Fruit fly (Drosophila melanogaster) whole organism, embryonic: Measurements from ENCODE around the gene CG45218.

Experiments used
- BEAF-32 ChIP-seq: fragments of 200-800 bp; sonication (Bioruptor generic); optimal IDR thresholded peaks from 3 replicates; lab custom pipeline; 2017; ENCODE audit warnings: missing biosample characterization, missing genetic modification characterization, mild to moderate bottlenecking, moderate library complexity, missing genetic modification reagents
- CG10209 ChIP-seq: fragments of 200-800 bp; sonication (Bioruptor generic); optimal IDR thresholded peaks from 3 replicates; lab custom pipeline; 2017; ENCODE audit warnings: missing biosample characterization, mild to moderate bottlenecking, missing genetic modification characterization, missing genetic modification reagents
- CG10267 ChIP-seq: fragments of 200-800 bp; sonication (Bioruptor generic); optimal IDR thresholded peaks from 2 replicates; lab custom pipeline; 2018; ENCODE audit warnings: missing biosample characterization, mild to moderate bottlenecking, missing genetic modification characterization, moderate library complexity
- CG11247 ChIP-seq: fragments of 200-800 bp; sonication (Bioruptor generic); IDR thresholded peaks from 2 replicates; pipeline ENCODE4 v1.3.6; 2022; ENCODE audit warnings: missing biosample characterization, missing genetic modification characterization
- CG12744 ChIP-seq: fragments of 200-800 bp; sonication (Bioruptor generic); optimal IDR thresholded peaks from 2 replicates; lab custom pipeline; 2016; ENCODE audit warnings: missing biosample characterization, missing genetic modification characterization
- CG12769 ChIP-seq: fragments of 200-800 bp; sonication (Bioruptor generic); optimal IDR thresholded peaks from 2 replicates; lab custom pipeline; 2019; ENCODE audit warnings: missing biosample characterization, mild to moderate bottlenecking, missing genetic modification characterization, moderate library complexity
- CG14710 ChIP-seq: fragments of 200-800 bp; sonication (Bioruptor generic); optimal IDR thresholded peaks from 3 replicates; lab custom pipeline; 2019; ENCODE audit warnings: missing biosample characterization, mild to moderate bottlenecking, missing genetic modification characterization, moderate library complexity
- CG1603 ChIP-seq: fragments of 200-800 bp; sonication (Bioruptor generic); optimal IDR thresholded peaks from 2 replicates; lab custom pipeline; 2019; ENCODE audit warnings: missing biosample characterization, mild to moderate bottlenecking, missing genetic modification characterization, moderate library complexity
- CG17186 ChIP-seq: fragments of 200-800 bp; sonication (Bioruptor generic); optimal IDR thresholded peaks from 3 replicates; lab custom pipeline; 2017; ENCODE audit warnings: missing biosample characterization, missing genetic modification reagents, missing genetic modification characterization
- CG18476 ChIP-seq: fragments of 200-800 bp; sonication (Bioruptor generic); optimal IDR thresholded peaks from 2 replicates; lab custom pipeline; 2016; ENCODE audit warnings: missing biosample characterization, mild to moderate bottlenecking, missing genetic modification characterization
- CG2116 ChIP-seq: fragments of 200-800 bp; sonication (Bioruptor generic); optimal IDR thresholded peaks from 3 replicates; lab custom pipeline; 2018; ENCODE audit warnings: missing biosample characterization, mild to moderate bottlenecking, missing genetic modification characterization
- CG2129 ChIP-seq: fragments of 200-800 bp; sonication (Bioruptor generic); IDR thresholded peaks from 2 replicates; pipeline ENCODE4 v1.3.6; 2022; ENCODE audit warnings: missing biosample characterization, missing genetic modification characterization; ENCODE audit not compliant: partially characterized antibody
- CG33213 ChIP-seq: fragments of 200-800 bp; sonication (Bioruptor generic); optimal IDR thresholded peaks from 3 replicates; lab custom pipeline; 2016; ENCODE audit warnings: missing biosample characterization, missing genetic modification characterization
- CG34224 ChIP-seq: fragments of 200-800 bp; sonication (Bioruptor generic); IDR thresholded peaks from 3 replicates; pipeline ENCODE4 v1.3.6; 2022; ENCODE audit warnings: missing biosample characterization, missing genetic modification characterization; ENCODE audit not compliant: partially characterized antibody
- CG42726 ChIP-seq: fragments of 200-800 bp; sonication (Bioruptor generic); IDR thresholded peaks from 2 replicates; pipeline ENCODE4 v1.3.6; 2022; ENCODE audit warnings: missing biosample characterization, missing genetic modification characterization; ENCODE audit not compliant: partially characterized antibody
- CG6175 ChIP-seq: fragments of 200-800 bp; sonication (Bioruptor generic); IDR thresholded peaks from 3 replicates; pipeline ENCODE4 v1.3.6; 2022; ENCODE audit warnings: missing biosample characterization, missing genetic modification characterization
- CG9797 ChIP-seq: fragments of 200-800 bp; sonication (Bioruptor generic); optimal IDR thresholded peaks from 3 replicates; lab custom pipeline; 2018; ENCODE audit warnings: missing biosample characterization, mild to moderate bottlenecking, missing genetic modification characterization
- CHES-1-like ChIP-seq: fragments of 200-800 bp; sonication (Bioruptor generic); optimal IDR thresholded peaks from 2 replicates; lab custom pipeline; 2016; ENCODE audit warnings: missing biosample characterization, missing genetic modification characterization
- CoRest ChIP-seq: fragments of 200-800 bp; sonication (Bioruptor generic); optimal IDR thresholded peaks from 3 replicates; lab custom pipeline; 2018; ENCODE audit warnings: missing biosample characterization, mild to moderate bottlenecking, missing genetic modification characterization, moderate library complexity
- Dref ChIP-seq: fragments of 200-800 bp; sonication (Bioruptor generic); IDR thresholded peaks from 2 replicates; pipeline ENCODE4 v1.3.6; 2022; ENCODE audit warnings: missing biosample characterization, missing genetic modification characterization
- E2f2 ChIP-seq: fragments of 200-800 bp; sonication (Bioruptor generic); IDR thresholded peaks from 2 replicates; pipeline ENCODE4 v1.3.6; 2022; ENCODE audit warnings: missing biosample characterization, missing genetic modification characterization
- Fer3 ChIP-seq: fragments of 200-800 bp; sonication (Bioruptor generic); optimal IDR thresholded peaks from 2 replicates; lab custom pipeline; 2018; ENCODE audit warnings: missing biosample characterization, mild to moderate bottlenecking, missing genetic modification characterization, moderate library complexity
- Lim3 ChIP-seq: fragments of 200-800 bp; sonication (Bioruptor generic); IDR thresholded peaks from 2 replicates; pipeline ENCODE4 v1.3.6; 2022; ENCODE audit warnings: missing biosample characterization, missing genetic modification characterization
- MBD-R2 ChIP-seq: fragments of 200-800 bp; sonication (Bioruptor generic); IDR thresholded peaks from 2 replicates; pipeline ENCODE4 v1.3.6; 2022; ENCODE audit warnings: missing biosample characterization, missing genetic modification characterization
- Myb ChIP-seq: fragments of 200-800 bp; sonication (Bioruptor generic); optimal IDR thresholded peaks from 2 replicates; lab custom pipeline; 2016; ENCODE audit warnings: missing biosample characterization, missing genetic modification characterization
- Nf-YC ChIP-seq: fragments of 200-800 bp; optimal IDR thresholded peaks from 3 replicates; lab custom pipeline; 2019; ENCODE audit warnings: missing biosample characterization, mild to moderate bottlenecking, missing genetic modification characterization, moderate library complexity
- Pdp1 ChIP-seq, 2 experiments: fragments of 200-800 bp; sonication (Bioruptor generic); optimal IDR thresholded peaks; 3 replicates each; lab custom pipeline; 2016; ENCODE audit warnings: missing biosample characterization in 2 of 2, missing genetic modification characterization in 2 of 2, mild to moderate bottlenecking in 1 of 2, moderate library complexity in 1 of 2
- Scr ChIP-seq: fragments of 200-800 bp; sonication (Bioruptor generic); IDR thresholded peaks from 2 replicates; pipeline ENCODE4 v1.3.6; 2022; ENCODE audit warnings: missing biosample characterization, missing genetic modification characterization; ENCODE audit not compliant: partially characterized antibody
- Sry-δ ChIP-seq: fragments of 200-800 bp; sonication (Bioruptor generic); optimal IDR thresholded peaks from 2 replicates; lab custom pipeline; 2016; ENCODE audit warnings: missing biosample characterization, missing genetic modification characterization
- TFAM ChIP-seq: fragments of 200-800 bp; sonication (Bioruptor generic); optimal IDR thresholded peaks from 2 replicates; lab custom pipeline; 2017; ENCODE audit warnings: missing biosample characterization, missing genetic modification characterization, inconsistent platforms
- YL-1 ChIP-seq: fragments of 200-800 bp; sonication (Bioruptor generic); optimal IDR thresholded peaks from 3 replicates; lab custom pipeline; 2017; ENCODE audit warnings: missing biosample characterization, mild to moderate bottlenecking, missing genetic modification characterization
- amos ChIP-seq: fragments of 200-800 bp; sonication (Bioruptor generic); IDR thresholded peaks from 2 replicates; pipeline ENCODE4 v1.3.6; 2022; ENCODE audit warnings: missing biosample characterization, missing genetic modification characterization; ENCODE audit not compliant: partially characterized antibody
- ci ChIP-seq: fragments of 200-800 bp; sonication (Bioruptor generic); IDR thresholded peaks from 3 replicates; pipeline ENCODE4 v1.3.6; 2022; ENCODE audit warnings: missing biosample characterization, missing genetic modification characterization
- crp ChIP-seq, 2 experiments: fragments of 200-800 bp; sonication (Bioruptor generic); optimal IDR thresholded peaks; 2 replicates in 1 of 2; 3 replicates in 1 of 2; lab custom pipeline; 2017; ENCODE audit warnings: missing biosample characterization in 2 of 2, missing genetic modification characterization in 2 of 2, mild to moderate bottlenecking in 1 of 2, moderate library complexity in 1 of 2
- gfzf ChIP-seq: fragments of 200-800 bp; sonication (Bioruptor generic); optimal IDR thresholded peaks from 2 replicates; lab custom pipeline; 2016; ENCODE audit warnings: missing biosample characterization, mild to moderate bottlenecking, missing genetic modification characterization, moderate library complexity
- grau ChIP-seq: fragments of 200-800 bp; optimal IDR thresholded peaks from 3 replicates; lab custom pipeline; 2019; ENCODE audit warnings: missing biosample characterization, mild to moderate bottlenecking, missing genetic modification characterization, moderate library complexity
- hb ChIP-seq: fragments of 200-800 bp; sonication (Bioruptor generic); IDR thresholded peaks from 3 replicates; pipeline ENCODE4 v1.3.6; 2022; ENCODE audit warnings: missing biosample characterization, missing genetic modification characterization; ENCODE audit not compliant: partially characterized antibody
- kah ChIP-seq: fragments of 200-800 bp; sonication (Bioruptor generic); optimal IDR thresholded peaks from 2 replicates; lab custom pipeline; 2018; ENCODE audit warnings: missing biosample characterization, mild to moderate bottlenecking, missing genetic modification characterization
- kay ChIP-seq: fragments of 200-800 bp; sonication (Bioruptor generic); optimal IDR thresholded peaks from 2 replicates; lab custom pipeline; 2016; ENCODE audit warnings: missing biosample characterization, missing genetic modification characterization
- phol ChIP-seq: fragments of 200-800 bp; sonication (Bioruptor generic); optimal IDR thresholded peaks from 3 replicates; lab custom pipeline; 2018; ENCODE audit warnings: missing biosample characterization, mild to moderate bottlenecking, missing genetic modification characterization, moderate library complexity
- prd ChIP-seq, 3 experiments: fragments of >200 bp in 2 of 3; fragments of 200-800 bp in 1 of 3; sonication (Bioruptor generic) in 1 of 3; optimal IDR thresholded peaks in 2 of 3; IDR thresholded peaks in 1 of 3; 2 replicates in 2 of 3; 3 replicates in 1 of 3; pipeline versions ENCODE4 v1.3.6 to Lab custom; 2017 to 2022; ENCODE audit warnings: missing biosample characterization in 1 of 3, missing genetic modification characterization in 1 of 3
- sug ChIP-seq: fragments of 200-800 bp; optimal IDR thresholded peaks from 2 replicates; lab custom pipeline; 2019; ENCODE audit warnings: missing biosample characterization, mild to moderate bottlenecking, missing genetic modification characterization, moderate library complexity
- trem ChIP-seq: fragments of 200-800 bp; optimal IDR thresholded peaks from 3 replicates; lab custom pipeline; 2019; ENCODE audit warnings: missing biosample characterization, mild to moderate bottlenecking, missing genetic modification characterization, moderate library complexity
- vvl ChIP-seq: fragments of 200-800 bp; sonication (Bioruptor generic); IDR thresholded peaks from 2 replicates; pipeline ENCODE4 v1.3.6; 2022; ENCODE audit warnings: missing biosample characterization, missing genetic modification characterization
- wek ChIP-seq: fragments of 200-800 bp; sonication (Bioruptor generic); optimal IDR thresholded peaks from 3 replicates; lab custom pipeline; 2018; ENCODE audit warnings: missing biosample characterization, mild to moderate bottlenecking, missing genetic modification characterization, moderate library complexity
- zf30C ChIP-seq: fragments of 200-800 bp; sonication (Bioruptor generic); optimal IDR thresholded peaks from 3 replicates; lab custom pipeline; 2018; ENCODE audit warnings: missing biosample characterization, mild to moderate bottlenecking, missing genetic modification characterization

CG45218 gene

dm6 chr3R:15268856-15269255 lies 21.7 kb downstream of the CG45218 start:
- TF ChIP-seq CG33213 (no peak), CG12744 (GFP tag; lab: Kevin White, UChicago) (no peak), wek (GFP tag; lab: Kevin White, UChicago) (no peak), Nf-YC (tag; lab: Kevin White, UChicago) (no peak), CG34224 (GFP tag; lab: Robert Waterston, UW) (0 out of 3 replicates have a peak, but pooled peaks have one; percentile 27), kah (GFP tag; lab: Kevin White, UChicago) (peak; percentile 71), zf30C (GFP tag; lab: Kevin White, UChicago) (no peak)

dm6 chr3R:15268426-15268825 lies 22.2 kb downstream of the CG45218 start, which contains the start of the genes CG14864 and Zip88E:
TSS of gene CG14864 (minus strand) at chr3R:15268538.
TSS of gene Zip88E (plus strand) at chr3R:15268662.
- TF ChIP-seq grau, result no peak
- TF ChIP-seq CG1603 (tag; lab: Kevin White, UChicago), result peak; percentile 17
- peak; percentile 95 for TF ChIP-seq Myb (GFP tag; lab: Kevin White, UChicago)
- peak; percentile 44 for TF ChIP-seq YL-1 (GFP tag; lab: Kevin White, UChicago)
- TF ChIP-seq gfzf, result peak; percentile 87
- TF ChIP-seq Fer3 (tag; lab: Kevin White, UChicago), result no peak
- peak in 1 of 2 experiments; percentile 15 for TF ChIP-seq Pdp1 (GFP tag; optimal IDR thresholded peaks at IDR 0.05; lab: Kevin White, UChicago)
- no peak for TF ChIP-seq CG18476
- no peak for TF ChIP-seq Lim3 (GFP tag; lab: Robert Waterston, UW)
- TF ChIP-seq CG14710 (tag; lab: Kevin White, UChicago), result peak; percentile 23
- peak; percentile 23; the same call in 1 of the 2 replicates for TF ChIP-seq amos (GFP tag; lab: Robert Waterston, UW)
- TF ChIP-seq CG2129 (GFP tag; lab: Robert Waterston, UW), result no peak
- TF ChIP-seq CG17186 (GFP tag; lab: Kevin White, UChicago), result peak; percentile 30
- 0 out of 2 replicates have a peak, but pooled peaks have one; percentile 17 for TF ChIP-seq Scr (GFP tag; lab: Robert Waterston, UW)
- TF ChIP-seq E2f2 (GFP tag; lab: Robert Waterston, UW), result peak; percentile 76
- peak in 1 of 2 experiments; percentile 8 for TF ChIP-seq crp (GFP tag; optimal IDR thresholded peaks at IDR 0.05; lab: Kevin White, UChicago)
- TF ChIP-seq phol, result peak; percentile 17
- no peak for TF ChIP-seq TFAM (GFP tag; lab: Kevin White, UChicago)
- TF ChIP-seq vvl (GFP tag; lab: Robert Waterston, UW), result 0 out of 2 replicates have a peak, but pooled peaks have one; percentile 10
- TF ChIP-seq prd (optimal IDR thresholded peaks at IDR 0.05; lab: Kevin White, UChicago), result no peak
- no peak for TF ChIP-seq prd (GFP tag; IDR thresholded peaks at IDR 0.05; lab: Robert Waterston, UW)
- peak; percentile 39 for TF ChIP-seq Dref (GFP tag; lab: Robert Waterston, UW)
- peak; percentile 34 for TF ChIP-seq BEAF-32 (GFP tag; lab: Kevin White, UChicago)
- TF ChIP-seq trem (tag; lab: Kevin White, UChicago), result peak; percentile 33
- no peak for TF ChIP-seq CG11247 (GFP tag; lab: Robert Waterston, UW)
- TF ChIP-seq CHES-1-like (GFP tag; lab: Kevin White, UChicago), result no peak
- TF ChIP-seq hb (GFP tag; lab: Robert Waterston, UW), result 0 out of 3 replicates have a peak, but pooled peaks have one; percentile 5
- peak; percentile 77 for TF ChIP-seq CG9797
- no peak for TF ChIP-seq CG10209 (GFP tag; lab: Kevin White, UChicago)
- TF ChIP-seq CG2116 (GFP tag; lab: Kevin White, UChicago), result peak; percentile 71
- peak; percentile 17 for TF ChIP-seq CG10267
- TF ChIP-seq CG6175, result no peak
- TF ChIP-seq kah (GFP tag; lab: Kevin White, UChicago), result no peak
- 0 out of 2 replicates have a peak, but pooled peaks have one; percentile 23 for TF ChIP-seq CG42726 (GFP tag; lab: Robert Waterston, UW)
- TF ChIP-seq MBD-R2 (GFP tag; lab: Robert Waterston, UW), result peak; percentile 81
- TF ChIP-seq CoRest, result peak; percentile 9
- no peak for TF ChIP-seq ci (GFP tag; lab: Robert Waterston, UW)
- TF ChIP-seq CG12769, result no peak
- TF ChIP-seq kay, result no peak
- peak; percentile 20 for TF ChIP-seq Sry-δ (GFP tag; lab: Kevin White, UChicago)
- peak; percentile 17 for TF ChIP-seq sug
